Fruit fly (Drosophila melanogaster) Kc167 (cell line): ENCODE results near the gene PMP34.

Experiments used
- Myc ChIP-seq: fragments of >200 bp; optimal IDR thresholded peaks from 2 replicates; lab custom pipeline; 2017; ENCODE audit warnings: missing external identifiers
- Sin3A ChIP-seq: fragments of >200 bp; optimal IDR thresholded peaks from 2 replicates; lab custom pipeline; 2018; ENCODE audit warnings: missing external identifiers
- h ChIP-seq: fragments of >200 bp; optimal IDR thresholded peaks from 3 replicates; lab custom pipeline; 2018; ENCODE audit warnings: missing external identifiers
- insv ChIP-seq: fragments of >200 bp; optimal IDR thresholded peaks from 3 replicates; lab custom pipeline; 2018; ENCODE audit warnings: missing external identifiers
- psq ChIP-seq: fragments of >200 bp; optimal IDR thresholded peaks from 2 replicates; lab custom pipeline; 2017; ENCODE audit warnings: missing external identifiers
- ttk ChIP-seq: sonication (Bioruptor generic); optimal IDR thresholded peaks from 2 replicates; lab custom pipeline; 2017; ENCODE audit warnings: missing external identifiers

dm6 chr3L:4353657-4354075 is 35.1 kb downstream of the PMP34 start:
- no peak for TF ChIP-seq Sin3A (lab: Kevin White, UChicago)
- no peak for TF ChIP-seq insv
- no peak for TF ChIP-seq h (lab: Kevin White, UChicago)
- no peak for TF ChIP-seq psq (lab: Kevin White, UChicago)
- no peak for TF ChIP-seq Myc (lab: Kevin White, UChicago)
- no peak for TF ChIP-seq ttk (lab: Kevin White, UChicago)
